Fruit fly (Drosophila melanogaster): ENCODE data around the gene CG12795.

- TF ChIP-seq jim (GFP tag; optimal IDR thresholded peaks at IDR 0.05) (no peak), dsf (GFP tag; optimal IDR thresholded peaks at IDR 0.05; ENCODE audit: borderline replicate concordance) (no peak), usp (GFP tag; optimal IDR thresholded peaks at IDR 0.05) (no peak), Dfd (GFP tag; optimal IDR thresholded peaks at IDR 0.05) (no peak), ey (GFP tag; optimal IDR thresholded peaks at IDR 0.05) (no peak), dl (GFP tag; optimal IDR thresholded peaks at IDR 0.05; ENCODE audit: insufficient read depth in 1 of 2, partially characterized antibody in 2 of 2) (no peak), CG32264 (GFP tag; optimal IDR thresholded peaks at IDR 0.05) (no peak), OdsH (GFP tag; optimal IDR thresholded peaks at IDR 0.05) (no peak), psq (GFP tag; optimal IDR thresholded peaks at IDR 0.05) (no peak), h (GFP tag; optimal IDR thresholded peaks at IDR 0.05) (no peak), HLH106 (tag; optimal IDR thresholded peaks at IDR 0.05) (no peak), fru (GFP tag; optimal IDR thresholded peaks at IDR 0.05) (no peak), foxo (GFP tag; optimal IDR thresholded peaks at IDR 0.05) (no peak)
Measured at dm6 chr2L:3483672-3484071, 31.4 kb downstream of the CG12795 start.
